Fruit fly (Drosophila melanogaster): Measurements from ENCODE around the gene CG34448.

CG34448 gene

DNA sequence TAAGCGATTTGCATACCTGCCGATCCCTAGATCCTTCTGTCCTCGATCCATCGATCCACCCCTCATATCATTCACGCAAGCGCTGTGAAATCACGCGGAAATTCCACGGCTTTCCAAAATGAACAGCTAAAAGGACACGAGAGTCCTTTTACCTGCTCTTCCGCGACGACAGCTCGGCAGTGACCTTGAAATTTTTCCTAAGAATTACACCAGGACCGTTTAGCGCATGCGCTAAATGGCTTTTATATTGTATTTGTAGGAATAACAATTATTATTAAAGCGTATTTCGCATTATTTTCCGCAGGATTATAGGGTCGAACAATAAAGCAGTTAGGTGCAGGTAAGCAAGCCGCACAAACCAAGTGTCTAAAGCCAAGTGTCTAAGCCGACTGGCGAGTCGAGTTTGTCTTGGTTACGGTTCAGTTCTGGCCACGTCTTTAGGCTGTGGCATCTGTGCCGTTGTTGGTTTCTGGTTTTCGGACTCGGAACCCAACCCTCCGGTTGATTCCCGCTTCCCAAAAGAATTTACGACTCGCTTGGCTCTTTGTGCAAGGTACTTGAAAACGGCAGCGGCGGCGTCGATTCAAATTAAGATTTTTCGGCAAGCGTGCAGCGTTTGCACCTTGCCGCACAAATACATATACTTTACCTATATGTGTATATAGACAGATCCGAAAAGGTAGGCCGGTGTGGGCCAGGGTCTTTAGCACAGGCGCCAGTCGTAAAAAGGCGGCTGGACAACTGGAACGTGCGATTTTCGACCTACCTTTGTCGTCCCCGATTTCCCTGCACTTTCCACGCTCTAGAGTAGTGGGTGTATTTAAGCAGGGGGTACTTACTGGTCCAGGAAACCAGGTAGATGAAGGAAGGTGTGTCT, 39.0 kb upstream of the CG34448 start:
- TF ChIP-seq svp (GFP tag) (no peak), achi (GFP tag; optimal IDR thresholded peaks at IDR 0.05) (no peak), Ets96B (tag; optimal IDR thresholded peaks at IDR 0.05) (no peak), dsx (GFP tag; optimal IDR thresholded peaks at IDR 0.05; ENCODE audit: poor library complexity, severe bottlenecking) (no peak), Ets21C (GFP tag; optimal IDR thresholded peaks at IDR 0.05) (no peak), lz (GFP tag; optimal IDR thresholded peaks at IDR 0.05) (no peak), Eip93F (GFP tag; optimal IDR thresholded peaks at IDR 0.05) (no peak), CG8119 (GFP tag; IDR thresholded peaks at IDR 0.05) (no peak), esn (GFP tag; optimal IDR thresholded peaks at IDR 0.05) (no peak)

DNA sequence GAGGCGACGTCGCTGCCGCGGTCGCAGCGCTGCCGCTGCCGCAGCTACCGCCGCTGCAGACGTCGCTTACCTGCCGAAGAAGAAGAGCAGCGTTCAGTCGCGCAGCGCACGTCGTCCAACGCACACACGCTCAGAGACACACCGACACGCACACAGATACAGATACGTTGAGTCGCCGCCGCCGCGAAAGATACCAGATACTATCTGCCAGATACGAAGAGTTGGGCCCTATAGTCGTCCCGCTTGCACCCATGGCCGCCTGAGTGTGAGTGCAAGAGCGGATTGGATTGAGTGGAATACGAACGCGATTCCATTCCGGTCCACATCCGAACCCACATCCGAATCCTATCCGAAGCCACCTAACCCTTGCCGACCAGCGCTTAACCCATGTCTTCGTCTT, 36.9 kb upstream of the CG34448 start:
- TF ChIP-seq CG11902 (GFP tag; optimal IDR thresholded peaks at IDR 0.05) (no peak), esn (GFP tag; optimal IDR thresholded peaks at IDR 0.05) (no peak), eg (GFP tag; IDR thresholded peaks at IDR 0.05) (0 out of 3 replicates have a peak, but pooled peaks have one; percentile 8), CG15336 (GFP tag; IDR thresholded peaks at IDR 0.05) (no peak), Eip78C (GFP tag) (peak; percentile 59), CG8319 (GFP tag; optimal IDR thresholded peaks at IDR 0.05) (no peak), ss (GFP tag; optimal IDR thresholded peaks at IDR 0.05) (peak in 1 of 2 experiments; percentile 24), CG1621 (tag; optimal IDR thresholded peaks at IDR 0.05) (peak; percentile 15), CG8119 (GFP tag; IDR thresholded peaks at IDR 0.05) (0 out of 3 replicates have a peak, but pooled peaks have one; percentile 22), svp (GFP tag) (peak; percentile 1), CG6163 (GFP tag; IDR thresholded peaks at IDR 0.05) (0 out of 3 replicates have a peak, but pooled peaks have one; percentile 29)

DNA sequence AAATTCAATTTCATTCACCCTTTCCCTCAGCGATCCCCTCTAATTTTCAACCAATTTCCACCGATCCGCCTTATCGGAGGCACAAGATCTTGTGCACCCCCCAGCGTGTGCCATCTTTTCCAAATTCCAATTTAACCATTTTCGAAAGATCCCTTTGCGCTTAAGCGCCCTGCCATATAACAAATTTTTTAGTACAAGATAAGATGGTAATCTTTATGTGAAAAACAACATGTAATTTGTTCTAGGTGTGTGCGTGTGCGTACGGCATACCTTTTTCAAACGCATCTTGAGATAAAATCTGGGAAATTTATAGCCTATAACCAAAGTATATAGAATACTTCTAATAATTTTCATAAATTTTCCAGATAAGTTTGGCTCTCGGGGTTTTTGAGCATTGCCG, 36.1 kb upstream of the CG34448 start:
- TF ChIP-seq Gug (GFP tag; IDR thresholded peaks at IDR 0.05) (no peak), CG8319 (GFP tag; optimal IDR thresholded peaks at IDR 0.05) (no peak), esn (GFP tag; optimal IDR thresholded peaks at IDR 0.05) (no peak), CG10631 (GFP tag; optimal IDR thresholded peaks at IDR 0.05) (no peak), Eip78C (GFP tag) (no peak), Eip93F (GFP tag; optimal IDR thresholded peaks at IDR 0.05) (no peak), CG9139 (GFP tag; optimal IDR thresholded peaks at IDR 0.05) (no peak), pdm3 (GFP tag; optimal IDR thresholded peaks at IDR 0.05) (no peak), net (GFP tag; optimal IDR thresholded peaks at IDR 0.05) (no peak), Sox102F (GFP tag; optimal IDR thresholded peaks at IDR 0.05) (no peak), eg (GFP tag; IDR thresholded peaks at IDR 0.05) (no peak), cyc (GFP tag; optimal IDR thresholded peaks at IDR 0.05) (no peak)

DNA sequence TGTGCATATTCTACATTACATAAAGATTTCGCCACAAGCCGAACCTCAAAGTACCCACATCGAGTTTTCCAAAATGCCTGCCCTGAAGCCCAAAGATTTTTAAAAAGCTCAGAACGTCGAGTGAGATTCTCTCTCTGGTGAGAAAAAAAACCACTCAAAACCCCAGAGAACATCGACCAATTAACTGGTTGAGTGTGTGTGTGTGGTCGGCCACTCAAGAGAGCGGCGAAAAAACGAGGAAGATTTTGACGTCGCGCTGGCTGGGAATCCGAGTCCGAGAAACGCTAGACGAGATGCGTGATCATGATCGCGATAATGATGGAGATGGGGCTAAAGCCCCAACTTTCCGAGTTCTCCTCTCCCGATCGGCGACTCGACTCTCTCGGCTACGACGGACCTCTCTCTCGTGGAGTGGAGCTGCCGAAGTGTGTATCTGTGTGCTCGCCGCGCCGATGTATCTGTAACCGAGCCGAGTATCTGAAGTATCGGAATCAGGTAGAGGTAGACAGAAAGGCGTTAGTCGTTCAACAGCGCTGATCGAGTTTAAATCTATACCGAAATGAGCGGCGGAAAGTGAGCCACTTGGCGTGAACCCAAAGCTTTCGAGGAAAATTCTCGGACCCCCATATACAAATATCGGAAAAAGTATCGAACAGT, 33.1 kb upstream of the CG34448 start:
- TF ChIP-seq ss (GFP tag; optimal IDR thresholded peaks at IDR 0.05) = peak; percentile 32 to 60
- TF ChIP-seq eg (GFP tag; IDR thresholded peaks at IDR 0.05) = 0 out of 3 replicates have a peak, but pooled peaks have one; percentile 10
- peak; percentile 70 for TF ChIP-seq Eip78C (GFP tag)
- TF ChIP-seq lz (GFP tag; optimal IDR thresholded peaks at IDR 0.05) = no peak
- TF ChIP-seq CG6163 (GFP tag; IDR thresholded peaks at IDR 0.05) = peak; percentile 23; the same call in 2 of the 3 replicates
- 0 out of 2 replicates have a peak, but pooled peaks have one; percentile 17 for TF ChIP-seq CG15336 (GFP tag; IDR thresholded peaks at IDR 0.05)
- TF ChIP-seq dsx (GFP tag; optimal IDR thresholded peaks at IDR 0.05; ENCODE audit: poor library complexity, severe bottlenecking) = peak; percentile 5
- 0 out of 3 replicates have a peak, but pooled peaks have one; percentile 20 for TF ChIP-seq CG8119 (GFP tag; IDR thresholded peaks at IDR 0.05)
- peak; percentile 63 for TF ChIP-seq fkh (GFP tag; optimal IDR thresholded peaks at IDR 0.05)
- TF ChIP-seq CG6276 (GFP tag; optimal IDR thresholded peaks at IDR 0.05) = no peak
- TF ChIP-seq pdm3 (GFP tag; optimal IDR thresholded peaks at IDR 0.05) = no peak
- TF ChIP-seq svp (GFP tag) = peak; percentile 47
- peak; percentile 2 for TF ChIP-seq CG3919 (GFP tag; optimal IDR thresholded peaks at IDR 0.05)
- no peak for TF ChIP-seq Blimp-1 (GFP tag; optimal IDR thresholded peaks at IDR 0.05)
- TF ChIP-seq Gug (GFP tag; IDR thresholded peaks at IDR 0.05) = no peak

DNA sequence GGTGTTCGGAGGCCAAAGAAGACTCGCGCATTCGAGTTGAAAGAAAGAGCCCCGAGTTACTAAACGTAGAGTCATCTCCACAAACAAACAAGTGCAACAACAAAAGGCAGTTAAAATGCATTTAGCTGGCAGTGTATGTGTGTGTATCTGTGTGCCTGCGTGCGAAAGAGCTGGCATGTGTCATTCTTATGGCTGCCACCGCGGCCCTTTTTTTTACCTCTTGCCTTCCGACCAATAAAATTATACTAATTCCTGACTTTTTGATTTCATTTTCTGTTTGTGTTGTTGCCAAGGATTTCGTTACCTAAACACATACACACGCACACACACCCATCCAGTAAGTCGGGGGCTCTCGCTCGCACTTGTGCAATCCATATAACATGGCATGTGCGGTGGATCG, 31.9 kb upstream of the CG34448 start:
- TF ChIP-seq Hr38 (GFP tag; optimal IDR thresholded peaks at IDR 0.05) (no peak), Lpt (GFP tag; optimal IDR thresholded peaks at IDR 0.05) (no peak), CG6854 (GFP tag; optimal IDR thresholded peaks at IDR 0.05) (no peak)
